Fruit fly (Drosophila melanogaster) whole organism, wandering third instar larva: ENCODE results near the gene Hr78.

Source experiments
- Abd-B ChIP-seq: fragments of >200 bp; optimal IDR thresholded peaks from 2 replicates; lab custom pipeline; 2017; ENCODE audit warnings: missing biosample characterization, missing genetic modification characterization
- CG32264 ChIP-seq: fragments of 200-800 bp; sonication (Bioruptor generic); optimal IDR thresholded peaks from 2 replicates; lab custom pipeline; 2016; ENCODE audit warnings: missing biosample characterization, missing genetic modification characterization
- CG9705 ChIP-seq: fragments of 200-800 bp; sonication (Bioruptor generic); optimal IDR thresholded peaks from 2 replicates; lab custom pipeline; 2018; ENCODE audit warnings: missing biosample characterization, mild to moderate bottlenecking, missing genetic modification characterization
- CrebA ChIP-seq: fragments of 200-800 bp; sonication (Bioruptor generic); optimal IDR thresholded peaks from 2 replicates; lab custom pipeline; 2016; ENCODE audit warnings: missing biosample characterization, mild to moderate bottlenecking, missing genetic modification characterization, borderline replicate concordance
- Dfd ChIP-seq: fragments of >200 bp; optimal IDR thresholded peaks from 2 replicates; lab custom pipeline; 2017; ENCODE audit warnings: missing biosample characterization, missing genetic modification characterization
- Dif ChIP-seq: fragments of 200-275, 200-300 bp; sonication (Bioruptor generic); optimal IDR thresholded peaks from 2 replicates; lab custom pipeline; 2018; ENCODE audit warnings: missing biosample characterization, missing genetic modification characterization; ENCODE audit not compliant: partially characterized antibody
- GATAd ChIP-seq: sonication (Bioruptor generic); optimal IDR thresholded peaks from 2 replicates; lab custom pipeline; 2016; ENCODE audit warnings: missing biosample characterization, missing genetic modification characterization
- HLH106 ChIP-seq: fragments of 200-800 bp; optimal IDR thresholded peaks from 3 replicates; lab custom pipeline; 2019; ENCODE audit warnings: missing biosample characterization, mild to moderate bottlenecking, missing genetic modification characterization, moderate library complexity
- Hnf4 ChIP-seq: fragments of 200-800 bp; sonication (Bioruptor generic); optimal IDR thresholded peaks from 2 replicates; lab custom pipeline; 2016; ENCODE audit warnings: missing biosample characterization, mild to moderate bottlenecking, missing genetic modification characterization
- Hr78 ChIP-seq: fragments of >200 bp; optimal IDR thresholded peaks from 2 replicates; lab custom pipeline; 2017; ENCODE audit warnings: missing biosample characterization, missing genetic modification characterization
- Hr83 ChIP-seq: fragments of 200-300 bp; sonication (Bioruptor generic); optimal IDR thresholded peaks from 2 replicates; lab custom pipeline; 2016; ENCODE audit warnings: missing biosample characterization, mild to moderate bottlenecking, missing genetic modification characterization, moderate library complexity; ENCODE audit not compliant: poor library complexity, severe bottlenecking
- Jra ChIP-seq: sonication (Bioruptor generic); optimal IDR thresholded peaks from 2 replicates; lab custom pipeline; 2016; ENCODE audit warnings: missing biosample characterization, missing genetic modification characterization
- Mio ChIP-seq: sonication (Bioruptor generic); optimal IDR thresholded peaks from 2 replicates; lab custom pipeline; 2016; ENCODE audit warnings: missing biosample characterization, missing genetic modification characterization
- Myc ChIP-seq: fragments of >200 bp; optimal IDR thresholded peaks from 2 replicates; lab custom pipeline; 2017
- N ChIP-seq: fragments of >200 bp; optimal IDR thresholded peaks from 2 replicates; lab custom pipeline; 2018; ENCODE audit warnings: missing biosample characterization, missing external identifiers, missing genetic modification characterization
- OdsH ChIP-seq: fragments of 200-800 bp; sonication (Bioruptor generic); optimal IDR thresholded peaks from 2 replicates; lab custom pipeline; 2016; ENCODE audit warnings: missing biosample characterization, mild to moderate bottlenecking, missing genetic modification characterization
- Rel ChIP-seq, 2 experiments: fragments of 200-800 bp; sonication (Bioruptor generic) in 1 of 2; optimal IDR thresholded peaks; 2 replicates in 1 of 2; 3 replicates in 1 of 2; lab custom pipeline; 2016 to 2019; ENCODE audit warnings: mild to moderate bottlenecking in 2 of 2, missing biosample characterization in 2 of 2, missing genetic modification characterization in 2 of 2, moderate library complexity in 1 of 2
- Sp1 ChIP-seq: fragments of 200-800 bp; sonication (Bioruptor generic); optimal IDR thresholded peaks from 3 replicates; lab custom pipeline; 2019; ENCODE audit warnings: missing biosample characterization, mild to moderate bottlenecking, missing genetic modification characterization, moderate library complexity
- Vsx2 ChIP-seq: fragments of 200-300, 225-300 bp; sonication (Bioruptor generic); optimal IDR thresholded peaks from 2 replicates; lab custom pipeline; 2018; ENCODE audit warnings: missing biosample characterization, missing genetic modification characterization; ENCODE audit not compliant: partially characterized antibody
- br ChIP-seq: fragments of 200-800 bp; sonication (Bioruptor generic); optimal IDR thresholded peaks from 2 replicates; lab custom pipeline; 2016; ENCODE audit warnings: missing biosample characterization, missing genetic modification characterization
- brk ChIP-seq: fragments of 200-800 bp; sonication (Bioruptor generic); optimal IDR thresholded peaks from 2 replicates; lab custom pipeline; 2016; ENCODE audit warnings: missing biosample characterization, mild to moderate bottlenecking, missing genetic modification characterization
- dl ChIP-seq, 2 experiments: fragments of 175-275, 200-275 bp in 1 of 2; fragments of 200-275 bp in 1 of 2; sonication (Bioruptor generic); optimal IDR thresholded peaks; lab custom pipeline; 2018; ENCODE audit warnings: mild to moderate bottlenecking in 2 of 2, missing biosample characterization in 2 of 2, missing genetic modification characterization in 2 of 2, moderate library complexity in 2 of 2; ENCODE audit not compliant: partially characterized antibody in 2 of 2, insufficient read depth in 1 of 2
- dmrt93B ChIP-seq: fragments of 200-800 bp; sonication (Bioruptor generic); optimal IDR thresholded peaks from 2 replicates; lab custom pipeline; 2018; ENCODE audit warnings: missing biosample characterization, mild to moderate bottlenecking, missing genetic modification characterization
- dsf ChIP-seq: sonication (Bioruptor generic); optimal IDR thresholded peaks from 2 replicates; lab custom pipeline; 2016; ENCODE audit warnings: missing biosample characterization, missing genetic modification characterization, borderline replicate concordance
- ey ChIP-seq: fragments of 200-800 bp; sonication (Bioruptor generic); optimal IDR thresholded peaks from 2 replicates; lab custom pipeline; 2016; ENCODE audit warnings: missing biosample characterization, missing genetic modification characterization
- foxo ChIP-seq, 2 experiments: fragments of 200-800 bp; sonication (Bioruptor generic); optimal IDR thresholded peaks; 2 replicates in 1 of 2; 3 replicates in 1 of 2; lab custom pipeline; 2016 to 2017; ENCODE audit warnings: missing biosample characterization in 2 of 2, missing genetic modification characterization in 2 of 2
- fru ChIP-seq: fragments of 200-800 bp; sonication (Bioruptor generic); optimal IDR thresholded peaks from 3 replicates; lab custom pipeline; 2016; ENCODE audit warnings: missing biosample characterization, mild to moderate bottlenecking, missing genetic modification characterization
- h ChIP-seq: fragments of 200-800 bp; sonication (Bioruptor generic); optimal IDR thresholded peaks from 3 replicates; lab custom pipeline; 2016; ENCODE audit warnings: missing biosample characterization, mild to moderate bottlenecking, missing genetic modification characterization
- jim ChIP-seq: fragments of 175-275, 200-325 bp; sonication (Bioruptor generic); optimal IDR thresholded peaks from 2 replicates; lab custom pipeline; 2016; ENCODE audit warnings: missing biosample characterization, mild to moderate bottlenecking, missing genetic modification characterization
- lola ChIP-seq: fragments of >200 bp; optimal IDR thresholded peaks from 2 replicates; lab custom pipeline; 2017; ENCODE audit warnings: missing biosample characterization, missing genetic modification characterization
- pan ChIP-seq: fragments of >200 bp; optimal IDR thresholded peaks from 2 replicates; lab custom pipeline; 2017
- psq ChIP-seq: fragments of 200-800 bp; sonication (Bioruptor generic); optimal IDR thresholded peaks from 3 replicates; lab custom pipeline; 2017; ENCODE audit warnings: missing biosample characterization, mild to moderate bottlenecking, missing genetic modification characterization, moderate library complexity
- rgr ChIP-seq: fragments of 200-800 bp; sonication (Bioruptor generic); optimal IDR thresholded peaks from 3 replicates; lab custom pipeline; 2016; ENCODE audit warnings: missing biosample characterization, mild to moderate bottlenecking, missing genetic modification characterization
- sage ChIP-seq: fragments of 200-800 bp; sonication (Bioruptor generic); optimal IDR thresholded peaks from 2 replicates; lab custom pipeline; 2016; ENCODE audit warnings: missing biosample characterization, mild to moderate bottlenecking, missing genetic modification characterization
- sv ChIP-seq: fragments of 200-800 bp; sonication (Bioruptor generic); optimal IDR thresholded peaks from 3 replicates; lab custom pipeline; 2016; ENCODE audit warnings: missing biosample characterization, missing genetic modification characterization
- tai ChIP-seq: sonication (Bioruptor generic); optimal IDR thresholded peaks from 2 replicates; lab custom pipeline; 2016; ENCODE audit warnings: missing biosample characterization, missing genetic modification characterization
- usp ChIP-seq: fragments of >200 bp; optimal IDR thresholded peaks from 2 replicates; lab custom pipeline; 2017; ENCODE audit warnings: missing biosample characterization, missing genetic modification characterization
- woc ChIP-seq: sonication (Bioruptor generic); optimal IDR thresholded peaks from 2 replicates; lab custom pipeline; 2016; ENCODE audit warnings: missing biosample characterization, mild to moderate bottlenecking, missing genetic modification characterization

The Hr78 gene

DNA sequence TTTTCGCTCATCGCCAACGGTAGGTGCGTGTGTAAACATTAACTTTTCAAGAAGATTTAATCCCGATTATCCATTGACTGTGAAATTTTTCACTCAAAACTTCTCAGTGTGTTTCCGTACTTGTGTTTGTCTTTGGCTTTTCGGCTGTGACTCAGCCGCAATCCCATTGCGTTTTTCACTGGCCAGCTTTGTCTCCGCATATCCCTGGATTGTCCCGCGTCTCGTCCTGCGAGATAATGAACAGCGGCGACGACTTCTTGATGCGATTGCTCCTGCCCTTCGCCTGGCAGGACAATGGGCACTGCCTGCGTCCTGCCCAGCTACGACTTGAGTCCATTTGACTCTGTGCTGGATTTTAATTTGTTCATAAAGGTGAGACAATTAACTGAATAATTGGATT lies 15.2 kb downstream of the Hr78 start:
- TF ChIP-seq brk (GFP tag; lab: Kevin White, UChicago) (no peak), lola (GFP tag; lab: Kevin White, UChicago) (no peak), Hnf4 (GFP tag; lab: Kevin White, UChicago) (no peak)

DNA sequence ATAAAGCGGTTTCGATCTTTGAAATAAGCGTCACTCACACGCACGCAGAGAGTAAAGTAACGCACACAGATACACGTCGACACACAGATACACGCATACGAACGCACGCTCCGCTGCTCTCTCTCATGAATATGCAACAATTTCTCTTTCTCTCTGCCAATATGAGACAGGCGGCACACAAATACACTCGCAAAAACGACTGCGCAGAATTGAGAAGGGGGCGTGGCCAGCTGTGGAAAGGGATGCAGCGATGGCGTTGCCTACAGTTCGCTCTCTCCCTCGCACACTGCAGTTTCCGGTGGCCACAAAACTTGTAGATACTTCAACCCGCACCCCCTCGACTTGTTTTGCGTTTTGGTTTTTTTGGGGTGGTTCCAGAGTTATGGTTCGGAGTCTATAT lies 17.7 kb downstream of the Hr78 start:
- TF ChIP-seq sage (GFP tag; lab: Kevin White, UChicago) = no peak
- peak; percentile 14 for TF ChIP-seq psq
- TF ChIP-seq Abd-B (GFP tag; lab: Kevin White, UChicago) = no peak
- no peak for TF ChIP-seq Rel (GFP tag; optimal IDR thresholded peaks at IDR 0.05; lab: Kevin White, UChicago)
- no peak for TF ChIP-seq Rel (tag; optimal IDR thresholded peaks at IDR 0.05; lab: Kevin White, UChicago)
- no peak for TF ChIP-seq dsf (GFP tag; lab: Kevin White, UChicago)
- no peak for TF ChIP-seq Myc (lab: Kevin White, UChicago)
- no peak for TF ChIP-seq Hnf4 (GFP tag; lab: Kevin White, UChicago)
- TF ChIP-seq sv (GFP tag; lab: Kevin White, UChicago) = no peak
- TF ChIP-seq Dif (GFP tag; lab: Kevin White, UChicago) = peak; percentile 52
- TF ChIP-seq dl (GFP tag; optimal IDR thresholded peaks at IDR 0.05; lab: Kevin White, UChicago; ENCODE audit: insufficient read depth in 1 of 2, partially characterized antibody in 2 of 2) = peak in 1 of 2 experiments; percentile 72
- no peak for TF ChIP-seq ey (GFP tag; lab: Kevin White, UChicago)
- TF ChIP-seq pan (lab: Kevin White, UChicago) = no peak
- TF ChIP-seq Hr83 (GFP tag; lab: Kevin White, UChicago) = peak; percentile 54
- TF ChIP-seq rgr = peak; percentile 71
- peak; percentile 51 for TF ChIP-seq HLH106 (tag; lab: Kevin White, UChicago)
- TF ChIP-seq Dfd (GFP tag; lab: Kevin White, UChicago) = no peak
- TF ChIP-seq Mio (GFP tag; lab: Kevin White, UChicago) = no peak
- TF ChIP-seq N = peak; percentile 73
- TF ChIP-seq Vsx2 (GFP tag; lab: Kevin White, UChicago) = peak; percentile 22
- peak; percentile 48 for TF ChIP-seq fru
- no peak for TF ChIP-seq Sp1 (GFP tag; lab: Kevin White, UChicago)
- TF ChIP-seq woc = no peak
- no peak for TF ChIP-seq lola (GFP tag; lab: Kevin White, UChicago)
- no peak for TF ChIP-seq tai (GFP tag; lab: Kevin White, UChicago)
- TF ChIP-seq h (GFP tag; lab: Kevin White, UChicago) = peak; percentile 44
- peak in 1 of 2 experiments; percentile 31 for TF ChIP-seq foxo (GFP tag; optimal IDR thresholded peaks at IDR 0.05; lab: Kevin White, UChicago)
- no peak for TF ChIP-seq CrebA (GFP tag; lab: Kevin White, UChicago)
- peak; percentile 70 for TF ChIP-seq CG9705 (GFP tag; lab: Kevin White, UChicago)
- TF ChIP-seq Jra (GFP tag; lab: Kevin White, UChicago) = peak; percentile 18
- no peak for TF ChIP-seq GATAd (GFP tag; lab: Kevin White, UChicago)
- peak; percentile 48 for TF ChIP-seq OdsH (GFP tag; lab: Kevin White, UChicago)
- TF ChIP-seq usp = no peak
- TF ChIP-seq dmrt93B (GFP tag; lab: Kevin White, UChicago) = peak; percentile 69
- TF ChIP-seq CG32264 (GFP tag; lab: Kevin White, UChicago) = no peak
- no peak for TF ChIP-seq brk (GFP tag; lab: Kevin White, UChicago)
- TF ChIP-seq br (GFP tag; lab: Kevin White, UChicago) = peak; percentile 38
- TF ChIP-seq jim (GFP tag; lab: Kevin White, UChicago) = no peak
- peak; percentile 15 for TF ChIP-seq Hr78 (GFP tag; lab: Kevin White, UChicago)

DNA sequence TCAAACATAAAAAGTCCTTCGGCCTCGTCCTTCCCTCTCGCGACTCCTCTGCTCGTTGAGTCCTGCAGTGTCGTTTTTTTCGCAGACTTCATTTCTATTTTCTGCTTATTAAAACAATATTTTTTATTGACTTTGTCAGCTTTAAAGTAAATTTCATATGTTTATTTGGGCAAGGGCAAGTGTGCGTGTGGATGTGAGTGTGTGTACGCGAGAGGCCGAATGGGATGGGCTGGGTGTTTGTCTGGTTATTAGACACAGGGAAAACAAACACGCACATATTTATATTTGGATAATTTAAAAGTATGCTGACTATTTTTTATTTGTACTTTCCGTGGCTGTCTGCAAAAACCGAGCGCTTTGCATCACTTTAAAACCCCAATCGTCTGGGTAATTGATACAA lies 19.4 kb downstream of the Hr78 start:
- TF ChIP-seq Hr83 (GFP tag; lab: Kevin White, UChicago) (no peak), sv (GFP tag; lab: Kevin White, UChicago) (no peak), Jra (GFP tag; lab: Kevin White, UChicago) (no peak), CG9705 (GFP tag; lab: Kevin White, UChicago) (no peak), usp (no peak), foxo (GFP tag; optimal IDR thresholded peaks at IDR 0.05; lab: Kevin White, UChicago) (no peak), jim (GFP tag; lab: Kevin White, UChicago) (no peak), GATAd (GFP tag; lab: Kevin White, UChicago) (no peak), psq (no peak), Vsx2 (GFP tag; lab: Kevin White, UChicago) (no peak)
